Worm (Caenorhabditis elegans): ENCODE data around the gene chil-5.

ce11 chrII:9862147-9862546 is 2.7 kb upstream of the chil-5 start, which contains the start of gene C08H9.18:
- no peak for TF ChIP-seq unc-86 (tag; optimal IDR thresholded peaks at IDR 0.05)
- no peak for TF ChIP-seq nfya-1 (tag; optimal IDR thresholded peaks at IDR 0.05)
- no peak for TF ChIP-seq ztf-16 (tag; optimal IDR thresholded peaks at IDR 0.05)
- TF ChIP-seq elt-2 (tag; optimal IDR thresholded peaks at IDR 0.05) = no peak
- TF ChIP-seq ceh-45 (GFP tag; IDR thresholded peaks at IDR 0.05) = no peak
- TF ChIP-seq pqm-1 (tag; optimal IDR thresholded peaks at IDR 0.05) = no peak
- no peak for TF ChIP-seq ets-4 (tag; optimal IDR thresholded peaks at IDR 0.05)
- TF ChIP-seq fkh-10 (GFP tag; optimal IDR thresholded peaks at IDR 0.05) = no peak
- no peak for TF ChIP-seq pag-3 (tag; optimal IDR thresholded peaks at IDR 0.05; ENCODE audit: borderline replicate concordance)
- TF ChIP-seq sox-4 (tag; optimal IDR thresholded peaks at IDR 0.05) = no peak

Measured in whole organism, late embryonic.